Fruit fly (Drosophila melanogaster) Kc167 (cell line): ENCODE measurements around the gene CG11317.

Experiments used
- Sin3A ChIP-seq: fragments of >200 bp; optimal IDR thresholded peaks from 2 replicates; lab custom pipeline; 2018; ENCODE audit warnings: missing external identifiers
- h ChIP-seq: fragments of >200 bp; optimal IDR thresholded peaks from 3 replicates; lab custom pipeline; 2018; ENCODE audit warnings: missing external identifiers
- insv ChIP-seq: fragments of >200 bp; optimal IDR thresholded peaks from 3 replicates; lab custom pipeline; 2018; ENCODE audit warnings: missing external identifiers
- psq ChIP-seq: fragments of >200 bp; optimal IDR thresholded peaks from 2 replicates; lab custom pipeline; 2017; ENCODE audit warnings: missing external identifiers
- ttk ChIP-seq: sonication (Bioruptor generic); optimal IDR thresholded peaks from 2 replicates; lab custom pipeline; 2017; ENCODE audit warnings: missing external identifiers

DNA sequence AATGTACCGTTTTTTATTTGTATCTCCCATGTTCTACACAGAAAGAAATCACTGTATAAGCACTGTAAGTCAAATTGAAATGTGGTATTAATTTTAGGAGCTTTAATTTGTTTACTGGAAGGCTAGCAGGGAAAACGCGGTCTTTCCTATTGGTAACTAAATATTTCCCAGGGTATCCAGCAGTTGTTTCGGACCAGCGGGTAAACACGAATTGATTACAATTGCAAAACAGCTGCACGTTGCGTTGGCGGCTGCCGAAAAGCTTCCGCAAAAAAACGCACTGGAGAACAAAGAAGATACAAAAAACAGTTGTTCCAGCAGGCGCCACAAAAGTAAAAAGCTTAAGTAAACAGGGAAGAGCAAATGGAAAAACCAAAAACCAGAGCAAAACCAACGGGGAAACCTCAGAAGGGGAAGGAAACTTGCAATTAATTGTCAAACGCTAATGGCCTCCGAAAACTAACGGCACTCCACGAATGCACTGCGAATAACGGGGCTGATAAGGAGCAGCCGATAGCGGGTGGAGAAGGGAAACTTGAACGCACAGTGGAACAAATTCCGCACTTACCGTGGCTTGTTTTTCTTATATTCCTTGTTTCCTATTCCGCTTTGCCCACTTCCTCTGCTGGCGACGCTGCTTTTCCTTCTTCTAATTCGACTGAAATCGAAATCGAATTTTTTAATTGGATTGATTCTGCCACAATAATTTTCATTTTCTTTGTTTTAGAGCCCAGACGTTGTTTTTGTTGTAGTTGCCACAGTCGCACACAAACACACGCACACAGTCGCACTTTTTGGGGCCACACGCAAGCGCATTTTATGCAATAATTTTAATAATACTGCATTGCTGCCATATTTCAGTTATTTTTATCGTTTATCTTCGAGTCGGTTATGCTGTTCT lies 37.1 kb downstream of the CG11317 start:
- TF ChIP-seq h (lab: Kevin White, UChicago) (no peak), Sin3A (lab: Kevin White, UChicago) (no peak), ttk (lab: Kevin White, UChicago) (no peak), psq (lab: Kevin White, UChicago) (no peak), insv (lab: Kevin White, UChicago) (no peak)
